Worm (Caenorhabditis elegans): ENCODE measurements around the gene B0454.6.

Gene B0454.6

ce11 chrII:3036344-3036743 lies 3.8 kb downstream of the B0454.6 start:
- no peak for TF ChIP-seq egl-27 (tag; optimal IDR thresholded peaks at IDR 0.05)
- TF ChIP-seq nhr-11 (tag; optimal IDR thresholded peaks at IDR 0.05) = no peak
- no peak for TF ChIP-seq elt-3 (tag; optimal IDR thresholded peaks at IDR 0.05)
- no peak for TF ChIP-seq lsy-2 (tag; optimal IDR thresholded peaks at IDR 0.05)
- TF ChIP-seq alr-1 (tag; optimal IDR thresholded peaks at IDR 0.05) = no peak
- no peak for TF ChIP-seq ztf-11 (tag; optimal IDR thresholded peaks at IDR 0.05)
- no peak for TF ChIP-seq nhr-6 (tag; optimal IDR thresholded peaks at IDR 0.05)

DNA sequence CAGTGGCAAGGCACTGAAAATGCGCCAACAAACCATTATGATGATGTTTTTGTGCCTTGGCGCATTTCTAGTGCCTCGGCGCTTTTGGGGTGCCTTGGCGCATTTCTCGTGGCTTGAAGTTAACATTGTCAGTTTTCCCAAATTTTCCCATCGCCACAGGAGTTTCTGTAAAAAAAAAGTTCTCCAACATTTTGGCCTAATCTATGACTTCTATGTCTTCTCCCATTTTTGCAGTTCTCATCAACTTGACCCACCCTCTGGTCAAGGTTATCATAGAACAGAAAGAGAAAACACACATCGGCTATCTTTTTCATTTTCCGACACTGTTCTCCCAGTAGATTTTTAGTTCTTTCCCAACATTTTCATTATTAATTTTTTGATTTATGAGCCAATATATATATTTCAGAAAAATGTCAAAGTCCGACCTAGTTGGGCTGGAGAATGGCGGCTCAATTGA lies 5.9 kb downstream of the B0454.6 start, which contains the start of the genes B0454.26 and B0454.5:
TSS of gene B0454.26 (minus strand) at position 101 of the 457 bp plus-strand sequence.
TSS of gene B0454.5 (plus strand) at position 407 of the 457 bp plus-strand sequence.
- no peak for TF ChIP-seq nhr-12 (tag; optimal IDR thresholded peaks at IDR 0.05)
- TF ChIP-seq lin-13 (GFP tag; optimal IDR thresholded peaks at IDR 0.05) = no peak
- no peak for TF ChIP-seq mbf-1 (tag; optimal IDR thresholded peaks at IDR 0.05)
- TF ChIP-seq nhr-23 (tag; optimal IDR thresholded peaks at IDR 0.05) = no peak
- no peak for TF ChIP-seq gmeb-1 (tag; optimal IDR thresholded peaks at IDR 0.05)
- no peak for TF ChIP-seq unc-55 (GFP tag; optimal IDR thresholded peaks at IDR 0.05)
- TF ChIP-seq lsy-2 (tag; optimal IDR thresholded peaks at IDR 0.05) = no peak
- TF ChIP-seq R02D3.7 (tag; optimal IDR thresholded peaks at IDR 0.05) = no peak
- TF ChIP-seq nhr-11 (tag; optimal IDR thresholded peaks at IDR 0.05) = no peak
- no peak for TF ChIP-seq dmd-4 (tag; optimal IDR thresholded peaks at IDR 0.05)
- no peak for TF ChIP-seq nhr-237 (tag; optimal IDR thresholded peaks at IDR 0.05)
- TF ChIP-seq ztf-1 (GFP tag; conservative IDR thresholded peaks at IDR 0.05) = no peak
- TF ChIP-seq sma-9 (GFP tag; optimal IDR thresholded peaks at IDR 0.05) = no peak
- TF ChIP-seq sma-9 (tag; optimal IDR thresholded peaks at IDR 0.05) = no peak
- TF ChIP-seq alr-1 (tag; optimal IDR thresholded peaks at IDR 0.05) = no peak
- TF ChIP-seq nhr-6 (tag; optimal IDR thresholded peaks at IDR 0.05) = no peak
- TF ChIP-seq ama-1 (optimal IDR thresholded peaks at IDR 0.05) = no peak

DNA sequence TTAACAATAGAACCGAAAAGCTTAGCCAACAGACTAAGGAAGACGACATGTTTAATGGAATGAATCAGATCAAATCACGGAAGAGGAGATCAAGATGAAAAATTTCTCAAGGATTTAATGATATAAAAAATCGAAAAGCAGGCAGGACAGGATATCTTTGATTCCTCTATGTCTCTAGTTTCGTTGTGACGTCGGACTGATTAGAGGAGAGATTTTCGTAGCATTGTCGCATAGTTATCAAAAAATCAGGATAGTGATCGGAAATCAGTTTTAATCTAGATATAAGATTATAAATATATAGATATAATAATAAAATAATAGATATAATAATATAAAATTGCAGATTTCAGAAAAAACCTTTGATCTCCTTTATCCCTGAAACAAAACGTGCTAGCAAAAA lies 10.8 kb downstream of the B0454.6 start, which contains the start of gene B0454.8:
TSS of gene B0454.8 (minus strand) at position 101 of the 400 bp plus-strand sequence.
- TF ChIP-seq mdl-1 (tag; optimal IDR thresholded peaks at IDR 0.05) (no peak), nhr-12 (tag; optimal IDR thresholded peaks at IDR 0.05) (no peak), fos-1 (tag; optimal IDR thresholded peaks at IDR 0.05) (no peak), zag-1 (tag; optimal IDR thresholded peaks at IDR 0.05) (no peak), ceh-82 (tag; optimal IDR thresholded peaks at IDR 0.05) (no peak), gmeb-1 (tag; optimal IDR thresholded peaks at IDR 0.05) (no peak), ZK546.5 (tag; optimal IDR thresholded peaks at IDR 0.05) (no peak), unc-39 (tag; optimal IDR thresholded peaks at IDR 0.05) (no peak), lin-39 (tag; optimal IDR thresholded peaks at IDR 0.05) (no peak), unc-55 (GFP tag; optimal IDR thresholded peaks at IDR 0.05) (no peak), elt-3 (tag; optimal IDR thresholded peaks at IDR 0.05) (no peak), crh-2 (tag; optimal IDR thresholded peaks at IDR 0.05) (no peak), ceh-16 (tag; optimal IDR thresholded peaks at IDR 0.05) (no peak), ztf-11 (tag; optimal IDR thresholded peaks at IDR 0.05) (no peak), nhr-6 (tag; optimal IDR thresholded peaks at IDR 0.05) (no peak), F13H6.1 (tag; optimal IDR thresholded peaks at IDR 0.05) (no peak), nhr-23 (tag; optimal IDR thresholded peaks at IDR 0.05) (no peak)

DNA sequence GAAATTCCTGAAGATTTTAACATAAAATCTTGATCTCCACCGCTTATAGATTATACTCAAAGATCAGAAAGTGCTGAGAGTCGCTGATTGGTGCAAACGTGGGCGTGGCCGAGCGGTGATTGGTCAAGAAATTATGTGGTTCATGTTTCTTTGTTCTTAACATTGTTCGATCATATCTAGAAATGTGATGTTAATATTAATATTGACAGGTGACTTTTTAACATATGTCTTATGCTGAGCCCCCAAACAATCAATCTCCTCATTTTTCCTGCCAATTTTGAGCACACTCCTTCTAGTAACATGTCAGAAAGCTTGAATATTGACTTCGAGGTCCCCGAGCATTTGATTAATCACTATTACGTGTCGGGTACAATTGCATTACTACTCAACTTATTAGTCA lies 11.4 kb downstream of the B0454.6 start, which contains the start of gene sri-29:
TSS of gene sri-29 (plus strand) at position 301 of the 400 bp plus-strand sequence.
- no peak for TF ChIP-seq peb-1 (tag; optimal IDR thresholded peaks at IDR 0.05)

DNA sequence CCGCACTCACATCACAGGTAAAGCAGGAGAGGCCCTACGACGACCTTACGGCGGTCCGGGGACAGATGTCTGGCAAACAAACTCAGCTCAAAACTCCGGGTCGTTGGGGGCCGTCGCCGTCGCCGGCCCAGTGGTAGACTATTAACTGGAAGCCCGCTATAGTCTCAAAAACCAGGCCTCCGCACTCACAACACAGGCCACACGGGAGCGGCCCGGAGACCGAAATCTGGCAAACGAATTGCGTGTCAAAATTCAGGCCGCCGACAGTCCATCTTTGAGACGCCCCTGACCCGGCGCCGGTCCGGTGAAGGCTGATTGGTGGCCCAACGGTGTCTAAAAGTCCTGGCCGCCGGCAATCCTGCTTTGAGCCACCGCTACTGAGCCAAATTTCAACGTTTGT lies 12.8 kb downstream of the B0454.6 start:
- TF ChIP-seq ztf-11 (tag; optimal IDR thresholded peaks at IDR 0.05) = no peak
- no peak for TF ChIP-seq sma-3 (GFP tag; optimal IDR thresholded peaks at IDR 0.05)
- no peak for TF ChIP-seq alr-1 (tag; optimal IDR thresholded peaks at IDR 0.05)
- TF ChIP-seq sma-9 (GFP tag; optimal IDR thresholded peaks at IDR 0.05) = no peak
- no peak for TF ChIP-seq sma-9 (tag; optimal IDR thresholded peaks at IDR 0.05)
- no peak for TF ChIP-seq unc-39 (tag; optimal IDR thresholded peaks at IDR 0.05)
- TF ChIP-seq nhr-25 (tag; optimal IDR thresholded peaks at IDR 0.05) = no peak
- TF ChIP-seq gmeb-1 (tag; optimal IDR thresholded peaks at IDR 0.05) = no peak
- TF ChIP-seq nhr-77 (tag; optimal IDR thresholded peaks at IDR 0.05) = no peak
- TF ChIP-seq nhr-129 (tag; optimal IDR thresholded peaks at IDR 0.05) = no peak
- TF ChIP-seq lin-39 (tag; optimal IDR thresholded peaks at IDR 0.05) = no peak
- no peak for TF ChIP-seq zag-1 (tag; optimal IDR thresholded peaks at IDR 0.05)
- no peak for TF ChIP-seq unc-55 (GFP tag; optimal IDR thresholded peaks at IDR 0.05)
- TF ChIP-seq crh-2 (tag; optimal IDR thresholded peaks at IDR 0.05) = no peak
- TF ChIP-seq nhr-23 (tag; optimal IDR thresholded peaks at IDR 0.05) = no peak
- TF ChIP-seq ztf-4 (tag; optimal IDR thresholded peaks at IDR 0.05) = no peak
